Fruit fly (Drosophila melanogaster): ENCODE data around the gene CG8419.

DNA sequence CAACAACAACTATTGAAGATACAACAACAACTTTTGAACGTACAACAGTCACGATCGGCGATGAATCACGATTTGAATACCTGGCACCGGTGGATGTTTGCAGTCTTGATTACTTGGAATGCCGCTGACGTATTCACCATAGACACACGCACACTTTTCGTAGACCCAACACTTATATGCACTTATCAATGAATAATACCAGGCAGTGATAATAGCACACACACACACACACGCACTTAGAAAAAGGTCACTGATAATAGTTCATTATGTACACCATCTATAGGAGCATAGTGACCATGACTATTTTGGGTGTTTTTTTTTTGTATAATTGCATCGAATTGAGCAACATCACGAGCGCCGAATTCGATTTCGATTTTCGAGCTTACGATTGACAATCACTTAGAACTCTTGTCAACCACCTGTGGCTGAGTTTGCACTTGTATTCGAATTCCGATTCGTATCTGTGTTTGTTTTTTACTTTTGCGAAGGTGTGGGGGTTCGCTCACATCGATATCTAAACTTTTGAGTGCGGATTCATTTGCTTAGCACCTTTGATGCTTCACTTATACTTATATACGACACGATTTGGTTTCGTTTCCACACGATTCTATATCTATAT, 33.2 kb downstream of the CG8419 start:
- TF ChIP-seq Dll (optimal IDR thresholded peaks at IDR 0.05) (no peak), usp (GFP tag; optimal IDR thresholded peaks at IDR 0.05) (no peak)

All from whole organism.